Worm (Caenorhabditis elegans) whole organism, mixed stage, embryonic: ENCODE results near the gene C37C3.11.

Experiments used
- lin-13 ChIP-seq: fragments of 150-350 bp; optimal IDR thresholded peaks from 2 replicates; lab custom pipeline; 2014; ENCODE audit warnings: missing biosample characterization, missing genetic modification characterization
- lin-32 ChIP-seq: fragments of 200-800 bp; sonication (Bioruptor generic); optimal IDR thresholded peaks from 2 replicates; lab custom pipeline; 2018; ENCODE audit warnings: mild to moderate bottlenecking, missing genetic modification characterization, missing compliant biosample characterization
- pha-4 ChIP-seq: fragments of 150-350 bp; optimal IDR thresholded peaks from 2 replicates; lab custom pipeline; 2018; ENCODE audit warnings: missing biosample characterization, missing genetic modification reagents, missing genetic modification characterization
- unc-39 ChIP-seq: fragments of 150-350 bp; optimal IDR thresholded peaks from 2 replicates; lab custom pipeline; 2014; ENCODE audit warnings: missing biosample characterization, missing genetic modification characterization
- unc-62 ChIP-seq: fragments of 150-350 bp; optimal IDR thresholded peaks from 2 replicates; lab custom pipeline; 2014; ENCODE audit warnings: missing biosample characterization, missing genetic modification reagents, missing genetic modification characterization
- ztf-11 ChIP-seq: fragments of 150-350 bp; optimal IDR thresholded peaks from 2 replicates; lab custom pipeline; 2014; ENCODE audit warnings: missing biosample characterization, missing genetic modification characterization

ce11 chrV:7863020-7863523, 1.5 kb downstream of the C37C3.11 start, which contains the start of gene C37C3.10:
- TF ChIP-seq lin-32 (GFP tag; lab: Kevin White, UChicago) (no peak), pha-4 (tag; lab: Kevin White, UChicago) (no peak), unc-62 (GFP tag; lab: Kevin White, UChicago) (no peak), lin-13 (no peak), ztf-11 (tag; lab: Kevin White, UChicago) (no peak), unc-39 (tag; lab: Kevin White, UChicago) (no peak)
